Fruit fly (Drosophila melanogaster) whole organism, embryonic: ENCODE measurements around the gene Cyp313a4.
A peak's percentile ranks its signal among the peaks of the same experiment; 100 is the strongest.

ENCODE experiments used
- Abd-B ChIP-seq: fragments of 200-800 bp; sonication (Bioruptor generic); optimal IDR thresholded peaks from 2 replicates; lab custom pipeline; 2018; ENCODE audit warnings: missing biosample characterization, mild to moderate bottlenecking, missing genetic modification characterization, moderate library complexity
- CG11398 ChIP-seq: fragments of 200-800 bp; sonication (Bioruptor generic); optimal IDR thresholded peaks from 2 replicates; lab custom pipeline; 2016; ENCODE audit warnings: missing biosample characterization, missing genetic modification characterization
- CG1233 ChIP-seq: fragments of 200-800 bp; sonication (Bioruptor generic); optimal IDR thresholded peaks from 4 replicates; lab custom pipeline; 2018; ENCODE audit warnings: missing biosample characterization, mild to moderate bottlenecking, missing genetic modification characterization
- CG13775 ChIP-seq: fragments of 200-800 bp; sonication (Bioruptor generic); optimal IDR thresholded peaks from 3 replicates; lab custom pipeline; 2017; ENCODE audit warnings: missing biosample characterization, mild to moderate bottlenecking, missing genetic modification characterization
- CG15514 ChIP-seq: fragments of 200-800 bp; sonication (Bioruptor generic); optimal IDR thresholded peaks from 3 replicates; lab custom pipeline; 2017; ENCODE audit warnings: missing biosample characterization, missing genetic modification characterization, mild to moderate bottlenecking, moderate library complexity, missing genetic modification reagents
- CG16863 ChIP-seq: fragments of 200-800 bp; sonication (Bioruptor generic); optimal IDR thresholded peaks from 3 replicates; lab custom pipeline; 2016; ENCODE audit warnings: missing biosample characterization, missing genetic modification characterization
- CG17361 ChIP-seq: fragments of 200-800 bp; sonication (Bioruptor generic); IDR thresholded peaks from 3 replicates; pipeline ENCODE4 v1.3.6; 2022; ENCODE audit warnings: missing biosample characterization, missing genetic modification characterization
- CG2120 ChIP-seq: fragments of 200-800 bp; sonication (Bioruptor generic); optimal IDR thresholded peaks from 3 replicates; lab custom pipeline; 2016; ENCODE audit warnings: missing biosample characterization, missing genetic modification characterization
- CG30403 ChIP-seq: fragments of 200-800 bp; sonication (Bioruptor generic); optimal IDR thresholded peaks from 3 replicates; lab custom pipeline; 2016; ENCODE audit warnings: missing biosample characterization, missing genetic modification characterization
- CG3281 ChIP-seq: fragments of 200-800 bp; sonication (Bioruptor generic); optimal IDR thresholded peaks from 3 replicates; lab custom pipeline; 2017; ENCODE audit warnings: missing biosample characterization, mild to moderate bottlenecking, missing genetic modification characterization
- CG34422 ChIP-seq: fragments of 200-800 bp; sonication (Bioruptor generic); IDR thresholded peaks from 3 replicates; pipeline ENCODE4 v1.3.6; 2022; ENCODE audit warnings: missing biosample characterization, missing genetic modification characterization
- CG4404 ChIP-seq: fragments of 200-800 bp; sonication (Bioruptor generic); IDR thresholded peaks from 2 replicates; pipeline ENCODE4 v1.3.6; 2022; ENCODE audit warnings: missing biosample characterization, missing genetic modification characterization
- CG4707 ChIP-seq: fragments of 200-800 bp; sonication (Bioruptor generic); optimal IDR thresholded peaks from 2 replicates; lab custom pipeline; 2018; ENCODE audit warnings: missing biosample characterization, mild to moderate bottlenecking, missing genetic modification characterization, moderate library complexity
- CG6175 ChIP-seq: fragments of 200-800 bp; sonication (Bioruptor generic); IDR thresholded peaks from 3 replicates; pipeline ENCODE4 v1.3.6; 2022; ENCODE audit warnings: missing biosample characterization, missing genetic modification characterization
- CG8290 ChIP-seq, 3 experiments: fragments of 200-800 bp; sonication (Bioruptor generic); optimal IDR thresholded peaks; 2 replicates each; lab custom pipeline; 2016 to 2019; ENCODE audit warnings: missing biosample characterization in 3 of 3, missing genetic modification characterization in 3 of 3, mild to moderate bottlenecking in 2 of 3, moderate library complexity in 1 of 3
- CG8478 ChIP-seq: fragments of >200 bp; optimal IDR thresholded peaks from 2 replicates; lab custom pipeline; 2018
- CG9932 ChIP-seq: fragments of 200-800 bp; sonication (Bioruptor generic); IDR thresholded peaks from 2 replicates; pipeline ENCODE4 v1.3.6; 2022; ENCODE audit warnings: missing biosample characterization, missing genetic modification characterization
- Chrac-16 ChIP-seq: fragments of 200-800 bp; sonication (Bioruptor generic); optimal IDR thresholded peaks from 3 replicates; lab custom pipeline; 2016; ENCODE audit warnings: missing biosample characterization, missing genetic modification characterization
- CrebB ChIP-seq: fragments of 200-800 bp; sonication (Bioruptor generic); optimal IDR thresholded peaks from 3 replicates; lab custom pipeline; 2018; ENCODE audit warnings: missing biosample characterization, mild to moderate bottlenecking, missing genetic modification characterization
- D19A ChIP-seq: fragments of 200-800 bp; optimal IDR thresholded peaks from 3 replicates; lab custom pipeline; 2019; ENCODE audit warnings: missing biosample characterization, mild to moderate bottlenecking, missing genetic modification characterization, moderate library complexity
- Dad ChIP-seq: fragments of 200-800 bp; sonication (Bioruptor generic); optimal IDR thresholded peaks from 3 replicates; lab custom pipeline; 2016; ENCODE audit warnings: missing biosample characterization, missing genetic modification characterization
- Deaf1 ChIP-seq: fragments of 200-800 bp; optimal IDR thresholded peaks from 3 replicates; lab custom pipeline; 2019; ENCODE audit warnings: missing biosample characterization, mild to moderate bottlenecking, missing genetic modification characterization, moderate library complexity
- Dip3 ChIP-seq: fragments of 200-800 bp; sonication (Bioruptor generic); optimal IDR thresholded peaks from 3 replicates; lab custom pipeline; 2016; ENCODE audit warnings: missing biosample characterization, missing genetic modification characterization
- Fer1 ChIP-seq: fragments of 200-800 bp; sonication (Bioruptor generic); optimal IDR thresholded peaks from 2 replicates; lab custom pipeline; 2017; ENCODE audit warnings: missing biosample characterization, mild to moderate bottlenecking, missing genetic modification characterization
- H15 ChIP-seq: fragments of 200-800 bp; sonication (Bioruptor generic); IDR thresholded peaks from 3 replicates; pipeline ENCODE4 v1.3.6; 2022; ENCODE audit warnings: missing biosample characterization, missing genetic modification characterization
- HHEX ChIP-seq: fragments of 200-800 bp; sonication (Bioruptor generic); optimal IDR thresholded peaks from 3 replicates; lab custom pipeline; 2017; ENCODE audit warnings: missing biosample characterization, mild to moderate bottlenecking, missing genetic modification characterization, missing genetic modification reagents
- Hey ChIP-seq: fragments of 200-800 bp; sonication (Bioruptor generic); optimal IDR thresholded peaks from 3 replicates; lab custom pipeline; 2018; ENCODE audit warnings: missing biosample characterization, mild to moderate bottlenecking, missing genetic modification characterization
- Ravus ChIP-seq: fragments of 200-800 bp; sonication (Bioruptor generic); IDR thresholded peaks from 2 replicates; pipeline ENCODE4 v1.3.6; 2022; ENCODE audit warnings: missing biosample characterization, missing genetic modification characterization
- Six4 ChIP-seq: fragments of 200-800 bp; sonication (Bioruptor generic); optimal IDR thresholded peaks from 2 replicates; lab custom pipeline; 2016; ENCODE audit warnings: missing biosample characterization, missing genetic modification characterization
- TFAM ChIP-seq: fragments of 200-800 bp; sonication (Bioruptor generic); optimal IDR thresholded peaks from 2 replicates; lab custom pipeline; 2017; ENCODE audit warnings: missing biosample characterization, missing genetic modification characterization, inconsistent platforms
- Tbp ChIP-seq: fragments of >200 bp; optimal IDR thresholded peaks from 2 replicates; lab custom pipeline; 2018; ENCODE audit warnings: missing biosample characterization, missing genetic modification characterization
- amos ChIP-seq: fragments of 200-800 bp; sonication (Bioruptor generic); IDR thresholded peaks from 2 replicates; pipeline ENCODE4 v1.3.6; 2022; ENCODE audit warnings: missing biosample characterization, missing genetic modification characterization; ENCODE audit not compliant: partially characterized antibody
- dm ChIP-seq: fragments of 200-800 bp; sonication (Bioruptor generic); optimal IDR thresholded peaks from 3 replicates; lab custom pipeline; 2016; ENCODE audit warnings: missing biosample characterization, missing genetic modification characterization
- fd96Cb ChIP-seq: fragments of 200-800 bp; sonication (Bioruptor generic); optimal IDR thresholded peaks from 2 replicates; lab custom pipeline; 2018; ENCODE audit warnings: missing biosample characterization, mild to moderate bottlenecking, missing genetic modification characterization, moderate library complexity
- hth ChIP-seq: fragments of >200 bp; optimal IDR thresholded peaks from 2 replicates; lab custom pipeline; 2017; ENCODE audit warnings: inconsistent platforms
- klu ChIP-seq: fragments of 200-800 bp; sonication (Bioruptor generic); IDR thresholded peaks from 2 replicates; pipeline ENCODE4 v1.3.6; 2022; ENCODE audit warnings: missing biosample characterization, missing genetic modification characterization
- lbe ChIP-seq: fragments of 200-800 bp; sonication (Bioruptor generic); optimal IDR thresholded peaks from 2 replicates; lab custom pipeline; 2016; ENCODE audit warnings: missing biosample characterization, mild to moderate bottlenecking, missing genetic modification characterization
- lola ChIP-seq, 3 experiments: fragments of >200 bp in 2 of 3; fragments of 200-800 bp in 1 of 3; sonication (Bioruptor generic) in 1 of 3; optimal IDR thresholded peaks; 2 replicates each; lab custom pipeline; 2017 to 2019; ENCODE audit warnings: missing biosample characterization in 3 of 3, missing genetic modification characterization in 3 of 3, mild to moderate bottlenecking in 1 of 3, moderate library complexity in 1 of 3
- mam ChIP-seq: fragments of 200-800 bp; sonication (Bioruptor generic); optimal IDR thresholded peaks from 3 replicates; lab custom pipeline; 2016; ENCODE audit warnings: missing biosample characterization, missing genetic modification characterization
- mirr ChIP-seq: fragments of 200-800 bp; sonication (Bioruptor generic); optimal IDR thresholded peaks from 3 replicates; lab custom pipeline; 2018; ENCODE audit warnings: missing biosample characterization, mild to moderate bottlenecking, missing genetic modification characterization
- nerfin-1 ChIP-seq: fragments of 200-800 bp; sonication (Bioruptor generic); optimal IDR thresholded peaks from 3 replicates; lab custom pipeline; 2019; ENCODE audit warnings: missing biosample characterization, mild to moderate bottlenecking, missing genetic modification characterization, moderate library complexity
- onecut ChIP-seq: fragments of 200-800 bp; sonication (Bioruptor generic); IDR thresholded peaks from 2 replicates; pipeline ENCODE4 v1.3.6; 2022; ENCODE audit warnings: missing biosample characterization, missing genetic modification characterization
- org-1 ChIP-seq: fragments of 200-800 bp; sonication (Bioruptor generic); optimal IDR thresholded peaks from 2 replicates; lab custom pipeline; 2017; ENCODE audit warnings: missing biosample characterization, missing genetic modification characterization
- p53 ChIP-seq: fragments of 200-800 bp; sonication (Bioruptor generic); optimal IDR thresholded peaks from 2 replicates; lab custom pipeline; 2016; ENCODE audit warnings: missing biosample characterization, missing genetic modification characterization
- psq ChIP-seq: fragments of 200-800 bp; sonication (Bioruptor generic); optimal IDR thresholded peaks from 2 replicates; lab custom pipeline; 2017; ENCODE audit warnings: missing biosample characterization, missing genetic modification characterization
- run ChIP-seq: fragments of 200-800 bp; sonication (Bioruptor generic); optimal IDR thresholded peaks from 3 replicates; lab custom pipeline; 2018; ENCODE audit warnings: missing biosample characterization, mild to moderate bottlenecking, missing genetic modification characterization
- scrt ChIP-seq: fragments of 200-800 bp; sonication (Bioruptor generic); optimal IDR thresholded peaks from 2 replicates; lab custom pipeline; 2018; ENCODE audit warnings: missing biosample characterization, mild to moderate bottlenecking, missing genetic modification characterization, moderate library complexity
- slbo ChIP-seq: fragments of 200-800 bp; sonication (Bioruptor generic); IDR thresholded peaks from 2 replicates; pipeline ENCODE4 v1.3.6; 2022; ENCODE audit warnings: missing biosample characterization, missing genetic modification characterization
- sr ChIP-seq: fragments of 200-800 bp; sonication (Bioruptor generic); IDR thresholded peaks from 3 replicates; pipeline ENCODE4 v1.3.6; 2022; ENCODE audit warnings: missing biosample characterization, missing genetic modification characterization
- stwl ChIP-seq: fragments of 200-800 bp; sonication (Bioruptor generic); optimal IDR thresholded peaks from 3 replicates; lab custom pipeline; 2018; ENCODE audit warnings: missing biosample characterization, mild to moderate bottlenecking, missing genetic modification characterization, moderate library complexity
- yki ChIP-seq: fragments of >200 bp; optimal IDR thresholded peaks from 3 replicates; lab custom pipeline; 2018

The Cyp313a4 gene

DNA sequence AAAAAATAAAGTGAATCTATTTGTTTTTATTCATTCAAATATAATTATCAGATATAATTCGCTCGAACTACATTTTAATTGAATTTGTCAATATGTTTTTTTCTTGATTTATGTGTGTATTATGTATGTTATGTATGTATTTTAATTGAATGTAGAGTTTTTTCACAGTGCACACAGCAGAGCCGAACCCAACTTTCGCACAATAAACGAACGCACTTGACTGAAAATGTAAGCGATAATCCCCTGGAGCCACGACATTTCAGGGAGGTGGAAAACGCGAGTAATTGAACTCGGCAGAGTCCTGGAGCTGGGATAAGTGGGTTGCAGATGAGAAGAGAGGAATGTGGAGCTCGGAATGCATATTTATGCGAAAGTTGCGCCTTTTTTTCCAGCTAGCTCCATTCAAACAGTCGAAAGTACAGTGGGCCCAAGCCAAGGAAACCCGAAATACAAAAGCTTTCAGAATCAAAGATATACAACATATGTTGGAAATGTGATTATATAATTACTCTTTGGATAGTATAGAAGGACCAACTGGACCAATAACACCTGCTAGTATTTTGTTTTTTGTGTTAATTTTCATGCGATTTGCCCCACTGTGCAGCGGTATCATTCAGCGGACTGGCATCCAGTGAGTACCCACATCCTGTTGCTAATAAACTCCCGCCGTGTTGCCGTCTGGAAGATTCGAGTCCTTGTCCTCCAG, 46.9 kb upstream of the Cyp313a4 start (continued):
- no peak for TF ChIP-seq CG6175 (GFP tag; lab: Robert Waterston, UW)
- no peak for TF ChIP-seq mirr (GFP tag; lab: Kevin White, UChicago)
- no peak for TF ChIP-seq Dad
- no peak for TF ChIP-seq stwl (tag; lab: Kevin White, UChicago)
- TF ChIP-seq CG15514 (GFP tag; lab: Kevin White, UChicago) = peak; percentile 33
- no peak for TF ChIP-seq Tbp (GFP tag; lab: Kevin White, UChicago)
- no peak for TF ChIP-seq CrebB (tag; lab: Kevin White, UChicago)
- peak; percentile 17 for TF ChIP-seq CG30403 (GFP tag; lab: Kevin White, UChicago)
- peak; percentile 34; the same call in 1 of the 3 replicates for TF ChIP-seq H15 (GFP tag; lab: Robert Waterston, UW)
- TF ChIP-seq hth (lab: Kevin White, UChicago) = no peak
- no peak for TF ChIP-seq dm (GFP tag; lab: Kevin White, UChicago)
- no peak for TF ChIP-seq CG16863 (GFP tag; lab: Kevin White, UChicago)
- TF ChIP-seq CG13775 (GFP tag; lab: Kevin White, UChicago) = no peak
- peak; percentile 10 for TF ChIP-seq fd96Cb (tag; lab: Kevin White, UChicago)
- TF ChIP-seq run (tag; lab: Kevin White, UChicago) = no peak
- TF ChIP-seq CG17361 (GFP tag; lab: Robert Waterston, UW) = 0 out of 3 replicates have a peak, but pooled peaks have one; percentile 28
- TF ChIP-seq yki (lab: Kevin White, UChicago) = no peak
- TF ChIP-seq Deaf1 (tag; lab: Kevin White, UChicago) = peak; percentile 71
- no peak for TF ChIP-seq klu (GFP tag; lab: Robert Waterston, UW)
- no peak for TF ChIP-seq CG9932 (GFP tag; lab: Robert Waterston, UW)
- peak; percentile 44 for TF ChIP-seq slbo
- TF ChIP-seq Abd-B (GFP tag; lab: Kevin White, UChicago) = no peak
- no peak for TF ChIP-seq lbe (GFP tag; lab: Kevin White, UChicago)
- TF ChIP-seq CG3281 (GFP tag; lab: Kevin White, UChicago) = peak; percentile 20
- no peak for TF ChIP-seq sr (GFP tag; lab: Robert Waterston, UW)
- peak; percentile 1 for TF ChIP-seq CG1233 (GFP tag; lab: Kevin White, UChicago)
- TF ChIP-seq Dip3 (GFP tag; lab: Kevin White, UChicago) = no peak
- no peak for TF ChIP-seq org-1 (GFP tag; lab: Kevin White, UChicago)
- TF ChIP-seq CG11398 (GFP tag; lab: Kevin White, UChicago) = no peak
- peak; percentile 43 for TF ChIP-seq CG2120 (GFP tag; lab: Kevin White, UChicago)
- peak; percentile 47 for TF ChIP-seq Fer1 (GFP tag; lab: Kevin White, UChicago)
- TF ChIP-seq Chrac-16 (GFP tag; lab: Kevin White, UChicago) = peak; percentile 16
- peak; percentile 26 for TF ChIP-seq scrt (GFP tag; lab: Kevin White, UChicago)
- TF ChIP-seq Six4 (GFP tag; lab: Kevin White, UChicago) = peak; percentile 10
- TF ChIP-seq CG8290 (GFP tag; optimal IDR thresholded peaks at IDR 0.05; lab: Kevin White, UChicago) = no peak
- TF ChIP-seq CG8290 (tag; optimal IDR thresholded peaks at IDR 0.05; lab: Kevin White, UChicago) = peak in 1 of 2 experiments; percentile 75
- TF ChIP-seq amos (GFP tag; lab: Robert Waterston, UW) = no peak
- TF ChIP-seq nerfin-1 (tag; lab: Kevin White, UChicago) = no peak
- no peak for TF ChIP-seq CG4707 (GFP tag; lab: Kevin White, UChicago)
- TF ChIP-seq lola (GFP tag; optimal IDR thresholded peaks at IDR 0.05; lab: Kevin White, UChicago) = no peak
- peak; percentile 21; the same call in 1 of the 2 replicates for TF ChIP-seq CG4404 (GFP tag; lab: Robert Waterston, UW)
- TF ChIP-seq HHEX (GFP tag; lab: Kevin White, UChicago) = no peak
- no peak for TF ChIP-seq Ravus (GFP tag; lab: Robert Waterston, UW)
- TF ChIP-seq mam (GFP tag; lab: Kevin White, UChicago) = peak; percentile 31
- no peak for TF ChIP-seq D19A (tag; lab: Kevin White, UChicago)
- no peak for TF ChIP-seq CG34422 (GFP tag; lab: Robert Waterston, UW)
- TF ChIP-seq psq (GFP tag; lab: Kevin White, UChicago) = no peak
- TF ChIP-seq p53 (GFP tag; lab: Kevin White, UChicago) = no peak
- TF ChIP-seq TFAM (GFP tag; lab: Kevin White, UChicago) = no peak
- TF ChIP-seq CG8478 (lab: Kevin White, UChicago) = no peak
- TF ChIP-seq Hey (tag; lab: Kevin White, UChicago) = no peak
- TF ChIP-seq onecut (GFP tag; lab: Robert Waterston, UW) = peak; percentile 22; the same call in 1 of the 2 replicates
